Fruit fly (Drosophila melanogaster) whole organism, wandering third instar larva: ENCODE measurements around the gene CG3106.

ENCODE experiments used
- Abd-B ChIP-seq: fragments of >200 bp; optimal IDR thresholded peaks from 2 replicates; lab custom pipeline; 2017; ENCODE audit warnings: missing biosample characterization, missing genetic modification characterization
- CG9705 ChIP-seq: fragments of 200-800 bp; sonication (Bioruptor generic); optimal IDR thresholded peaks from 2 replicates; lab custom pipeline; 2018; ENCODE audit warnings: missing biosample characterization, mild to moderate bottlenecking, missing genetic modification characterization
- Myc ChIP-seq: fragments of >200 bp; optimal IDR thresholded peaks from 2 replicates; lab custom pipeline; 2017
- OdsH ChIP-seq: fragments of 200-800 bp; sonication (Bioruptor generic); optimal IDR thresholded peaks from 2 replicates; lab custom pipeline; 2016; ENCODE audit warnings: missing biosample characterization, mild to moderate bottlenecking, missing genetic modification characterization
- br ChIP-seq: fragments of 200-800 bp; sonication (Bioruptor generic); optimal IDR thresholded peaks from 2 replicates; lab custom pipeline; 2016; ENCODE audit warnings: missing biosample characterization, missing genetic modification characterization
- dmrt93B ChIP-seq: fragments of 200-800 bp; sonication (Bioruptor generic); optimal IDR thresholded peaks from 2 replicates; lab custom pipeline; 2018; ENCODE audit warnings: missing biosample characterization, mild to moderate bottlenecking, missing genetic modification characterization
- dsf ChIP-seq: sonication (Bioruptor generic); optimal IDR thresholded peaks from 2 replicates; lab custom pipeline; 2016; ENCODE audit warnings: missing biosample characterization, missing genetic modification characterization, borderline replicate concordance
- fru ChIP-seq: fragments of 200-800 bp; sonication (Bioruptor generic); optimal IDR thresholded peaks from 3 replicates; lab custom pipeline; 2016; ENCODE audit warnings: missing biosample characterization, mild to moderate bottlenecking, missing genetic modification characterization
- lola ChIP-seq: fragments of >200 bp; optimal IDR thresholded peaks from 2 replicates; lab custom pipeline; 2017; ENCODE audit warnings: missing biosample characterization, missing genetic modification characterization
- pan ChIP-seq: fragments of >200 bp; optimal IDR thresholded peaks from 2 replicates; lab custom pipeline; 2017
- psq ChIP-seq: fragments of 200-800 bp; sonication (Bioruptor generic); optimal IDR thresholded peaks from 3 replicates; lab custom pipeline; 2017; ENCODE audit warnings: missing biosample characterization, mild to moderate bottlenecking, missing genetic modification characterization, moderate library complexity

DNA sequence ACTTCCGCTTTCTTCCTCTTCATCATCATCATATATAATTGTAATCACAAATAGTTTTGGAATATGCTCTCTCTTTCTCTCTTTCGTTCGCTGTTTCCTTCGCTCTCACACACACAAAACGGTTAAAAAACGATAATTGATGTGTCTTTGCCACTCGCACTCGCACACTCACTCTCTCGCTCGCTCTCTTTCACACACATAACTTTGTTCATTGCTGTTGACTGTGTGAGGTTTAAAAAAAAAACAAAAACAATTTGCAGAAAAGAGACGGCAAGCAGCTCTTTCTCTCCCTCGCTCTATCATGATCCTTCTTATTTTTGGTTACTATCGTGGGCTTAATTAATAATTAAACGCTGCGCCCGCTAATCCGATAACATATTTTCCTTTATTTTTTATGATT lies 3.8 kb upstream of the CG3106 start:
- no peak for TF ChIP-seq dsf (GFP tag; lab: Kevin White, UChicago)
- no peak for TF ChIP-seq psq
- no peak for TF ChIP-seq Myc (lab: Kevin White, UChicago)
- no peak for TF ChIP-seq br (GFP tag; lab: Kevin White, UChicago)
- TF ChIP-seq lola (GFP tag; lab: Kevin White, UChicago), result no peak
- no peak for TF ChIP-seq Abd-B
- TF ChIP-seq fru (GFP tag; lab: Kevin White, UChicago), result no peak
- no peak for TF ChIP-seq dmrt93B (GFP tag; lab: Kevin White, UChicago)
- TF ChIP-seq CG9705 (GFP tag; lab: Kevin White, UChicago), result no peak
- no peak for TF ChIP-seq OdsH (GFP tag; lab: Kevin White, UChicago)
- TF ChIP-seq pan, result no peak
